Worm (Caenorhabditis elegans) whole organism, L1 larva: ENCODE data around the gene C49C8.8.

Experiments
- C04F5.9 ChIP-seq: sonication (generic microtip); optimal IDR thresholded peaks from 2 replicates; lab custom pipeline; 2016; ENCODE audit warnings: missing genetic modification characterization, missing compliant biosample characterization
- F16B12.6 ChIP-seq: fragments of 150-350 bp; optimal IDR thresholded peaks from 2 replicates; lab custom pipeline; 2014; ENCODE audit warnings: missing biosample characterization, missing genetic modification characterization
- Y116A8C.19 ChIP-seq: sonication (generic microtip); optimal IDR thresholded peaks from 2 replicates; lab custom pipeline; 2016; ENCODE audit warnings: missing compliant biosample characterization, missing genetic modification characterization, borderline replicate concordance
- aly-2 ChIP-seq: fragments of 150-350 bp; optimal IDR thresholded peaks from 2 replicates; lab custom pipeline; 2014; ENCODE audit warnings: missing biosample characterization, missing genetic modification characterization
- ama-1 ChIP-seq: fragments of 150-350 bp; optimal IDR thresholded peaks from 2 replicates; lab custom pipeline; 2014
- blmp-1 ChIP-seq: fragments of 150-350 bp; optimal IDR thresholded peaks from 2 replicates; lab custom pipeline; 2014; ENCODE audit warnings: missing biosample characterization, missing genetic modification characterization
- ceh-8 ChIP-seq: fragments of 200-800 bp; sonication (Bioruptor generic); optimal IDR thresholded peaks from 2 replicates; lab custom pipeline; 2018; ENCODE audit warnings: mild to moderate bottlenecking, missing genetic modification characterization, moderate library complexity, missing compliant biosample characterization
- ceh-82 ChIP-seq, 3 experiments: fragments of 150-350 bp in 1 of 3; sonication (generic microtip) in 2 of 3; optimal IDR thresholded peaks; 2 replicates each; lab custom pipeline; 2014 to 2017; ENCODE audit warnings: missing biosample characterization in 3 of 3, missing genetic modification characterization in 3 of 3
- ceh-88 ChIP-seq: fragments of 200-800 bp; sonication (Bioruptor generic); IDR thresholded peaks from 2 replicates; pipeline ENCODE4 v1.3.6; 2022; ENCODE audit warnings: missing genetic modification characterization, missing compliant biosample characterization
- ceh-90 ChIP-seq: sonication (generic microtip); optimal IDR thresholded peaks from 2 replicates; lab custom pipeline; 2016; ENCODE audit warnings: missing genetic modification characterization, missing compliant biosample characterization
- ces-1 ChIP-seq: fragments of 150-350 bp; optimal IDR thresholded peaks from 2 replicates; lab custom pipeline; 2014; ENCODE audit warnings: missing biosample characterization, missing genetic modification reagents, missing genetic modification characterization
- dsc-1 ChIP-seq: sonication (generic microtip); optimal IDR thresholded peaks from 2 replicates; lab custom pipeline; 2016; ENCODE audit warnings: mild to moderate bottlenecking, missing genetic modification characterization, missing compliant biosample characterization
- efl-1 ChIP-seq, 4 experiments: fragments of 150-350 bp; optimal IDR thresholded peaks in 3 of 4; peaks in 1 of 4; 1 replicate in 1 of 4; 2 replicates in 3 of 4; lab custom pipeline; 2014; ENCODE audit warnings: missing biosample characterization in 2 of 4, missing genetic modification characterization in 2 of 4, missing genetic modification reagents in 2 of 4
- efl-3 ChIP-seq: fragments of 200-800 bp; sonication (Bioruptor generic); optimal IDR thresholded peaks from 2 replicates; lab custom pipeline; 2018; ENCODE audit warnings: mild to moderate bottlenecking, missing genetic modification characterization, missing compliant biosample characterization
- egl-27 ChIP-seq, 2 experiments: fragments of 150-350 bp in 1 of 2; sonication (generic microtip); optimal IDR thresholded peaks; 3 replicates each; lab custom pipeline; 2017 to 2018; ENCODE audit warnings: missing biosample characterization in 2 of 2, missing genetic modification characterization in 2 of 2, missing genetic modification reagents in 2 of 2
- elt-2 ChIP-seq: sonication (generic microtip); optimal IDR thresholded peaks from 2 replicates; lab custom pipeline; 2016; ENCODE audit warnings: missing genetic modification characterization, mild to moderate bottlenecking, inconsistent platforms, missing compliant biosample characterization, missing genetic modification reagents
- elt-3 ChIP-seq, 6 experiments: fragments of 150-350 bp in 1 of 6; sonication (generic microtip); optimal IDR thresholded peaks; 2 replicates each; lab custom pipeline; 2017 to 2018; ENCODE audit warnings: missing biosample characterization in 6 of 6, missing genetic modification characterization in 6 of 6, inconsistent platforms in 1 of 6
- ets-5 ChIP-seq: fragments of 200-800 bp; sonication (Bioruptor generic); IDR thresholded peaks from 2 replicates; pipeline ENCODE4 v1.3.6; 2022; ENCODE audit warnings: missing genetic modification characterization, missing compliant biosample characterization
- fkh-10 ChIP-seq: sonication (generic microtip); optimal IDR thresholded peaks from 2 replicates; lab custom pipeline; 2017; ENCODE audit warnings: missing biosample characterization, missing genetic modification reagents, missing genetic modification characterization
- fkh-4 ChIP-seq: sonication (generic microtip); optimal IDR thresholded peaks from 2 replicates; lab custom pipeline; 2016; ENCODE audit warnings: missing compliant biosample characterization, missing genetic modification characterization, borderline replicate concordance
- fkh-8 ChIP-seq: sonication (generic microtip); optimal IDR thresholded peaks from 2 replicates; lab custom pipeline; 2016; ENCODE audit warnings: mild to moderate bottlenecking, missing genetic modification characterization, missing compliant biosample characterization
- fos-1 ChIP-seq: fragments of 150-350 bp; optimal IDR thresholded peaks from 2 replicates; lab custom pipeline; 2014; ENCODE audit warnings: missing biosample characterization, missing genetic modification characterization
- hlh-17 ChIP-seq: fragments of 200-800 bp; sonication (Bioruptor generic); optimal IDR thresholded peaks from 2 replicates; lab custom pipeline; 2018; ENCODE audit warnings: missing genetic modification characterization, mild to moderate bottlenecking, missing compliant biosample characterization, moderate library complexity, borderline replicate concordance
- hlh-4 ChIP-seq: sonication (generic microtip); optimal IDR thresholded peaks from 2 replicates; lab custom pipeline; 2016; ENCODE audit warnings: mild to moderate bottlenecking, missing genetic modification characterization, missing compliant biosample characterization
- irx-1 ChIP-seq: sonication (generic microtip); optimal IDR thresholded peaks from 2 replicates; lab custom pipeline; 2016; ENCODE audit warnings: missing genetic modification characterization, missing compliant biosample characterization
- lin-13 ChIP-seq: fragments of 150-350 bp; optimal IDR thresholded peaks from 2 replicates; lab custom pipeline; 2014; ENCODE audit warnings: missing biosample characterization, missing genetic modification reagents, missing genetic modification characterization
- lin-35 ChIP-seq, 2 experiments: fragments of 150-350 bp; optimal IDR thresholded peaks; 2 replicates each; lab custom pipeline; 2014; ENCODE audit warnings: missing biosample characterization in 2 of 2, missing genetic modification characterization in 2 of 2, missing genetic modification reagents in 2 of 2
- mef-2 ChIP-seq: fragments of 150-350 bp; optimal IDR thresholded peaks from 2 replicates; lab custom pipeline; 2014; ENCODE audit warnings: missing biosample characterization, missing genetic modification characterization
- mep-1 ChIP-seq: fragments of 150-350 bp; optimal IDR thresholded peaks from 2 replicates; lab custom pipeline; 2014; ENCODE audit warnings: missing biosample characterization, missing genetic modification characterization
- nhr-19 ChIP-seq: fragments of 200-800 bp; sonication (Bioruptor generic); conservative IDR thresholded peaks from 2 replicates; pipeline ENCODE4 v1.3.6; 2022; ENCODE audit warnings: missing genetic modification characterization, missing compliant biosample characterization
- nhr-20 ChIP-seq: sonication (generic microtip); optimal IDR thresholded peaks from 2 replicates; lab custom pipeline; 2016; ENCODE audit warnings: mild to moderate bottlenecking, missing genetic modification characterization, missing compliant biosample characterization
- nhr-237 ChIP-seq: fragments of 150-350 bp; optimal IDR thresholded peaks from 2 replicates; lab custom pipeline; 2014; ENCODE audit warnings: missing biosample characterization, missing genetic modification characterization
- nhr-28 ChIP-seq: fragments of 150-350 bp; optimal IDR thresholded peaks from 2 replicates; lab custom pipeline; 2014; ENCODE audit warnings: missing biosample characterization, missing genetic modification characterization
- nhr-47 ChIP-seq: sonication (generic microtip); optimal IDR thresholded peaks from 2 replicates; lab custom pipeline; 2016; ENCODE audit warnings: mild to moderate bottlenecking, missing genetic modification characterization, moderate library complexity, missing compliant biosample characterization
- nhr-71 ChIP-seq: sonication (generic microtip); optimal IDR thresholded peaks from 2 replicates; lab custom pipeline; 2016; ENCODE audit warnings: mild to moderate bottlenecking, missing genetic modification characterization, moderate library complexity, missing compliant biosample characterization
- nhr-77 ChIP-seq: fragments of 150-350 bp; optimal IDR thresholded peaks from 2 replicates; lab custom pipeline; 2014; ENCODE audit warnings: missing biosample characterization, missing genetic modification characterization
- nhr-84 ChIP-seq: sonication (generic microtip); optimal IDR thresholded peaks from 2 replicates; lab custom pipeline; 2017; ENCODE audit warnings: missing biosample characterization, missing genetic modification characterization
- pag-3 ChIP-seq: sonication (generic microtip); optimal IDR thresholded peaks from 2 replicates; lab custom pipeline; 2017; ENCODE audit warnings: missing genetic modification characterization, mild to moderate bottlenecking, missing compliant biosample characterization, antibody characterized with exemption, borderline replicate concordance; ENCODE audit not compliant: insufficient read depth
- pax-3 ChIP-seq: fragments of 200-800 bp; sonication (Bioruptor generic); optimal IDR thresholded peaks from 2 replicates; lab custom pipeline; 2018; ENCODE audit warnings: mild to moderate bottlenecking, missing genetic modification characterization, moderate library complexity, missing compliant biosample characterization
- pqm-1 ChIP-seq: sonication (generic microtip); optimal IDR thresholded peaks from 3 replicates; lab custom pipeline; 2017; ENCODE audit warnings: missing biosample characterization, missing genetic modification characterization
- rnt-1 ChIP-seq: sonication (generic microtip); optimal IDR thresholded peaks from 2 replicates; lab custom pipeline; 2016; ENCODE audit warnings: mild to moderate bottlenecking, missing genetic modification characterization, moderate library complexity, missing compliant biosample characterization
- snu-23 ChIP-seq: sonication (generic microtip); optimal IDR thresholded peaks from 2 replicates; lab custom pipeline; 2016; ENCODE audit warnings: missing genetic modification characterization, missing compliant biosample characterization
- sox-4 ChIP-seq: sonication (generic microtip); optimal IDR thresholded peaks from 2 replicates; lab custom pipeline; 2016; ENCODE audit warnings: missing genetic modification characterization, missing compliant biosample characterization
- sptf-1 ChIP-seq: fragments of 150-350 bp; optimal IDR thresholded peaks from 2 replicates; lab custom pipeline; 2014; ENCODE audit warnings: missing biosample characterization, missing genetic modification characterization
- tlp-1 ChIP-seq: fragments of 150-350 bp; optimal IDR thresholded peaks from 2 replicates; lab custom pipeline; 2014; ENCODE audit warnings: missing biosample characterization, missing genetic modification characterization
- unc-130 ChIP-seq: fragments of 150-350 bp; optimal IDR thresholded peaks from 2 replicates; lab custom pipeline; 2017; ENCODE audit warnings: missing biosample characterization, missing genetic modification characterization, inconsistent platforms
- unc-30 ChIP-seq: sonication (generic microtip); optimal IDR thresholded peaks from 2 replicates; lab custom pipeline; 2017; ENCODE audit warnings: missing biosample characterization, missing genetic modification characterization
- unc-86 ChIP-seq: sonication (generic microtip); optimal IDR thresholded peaks from 2 replicates; lab custom pipeline; 2016; ENCODE audit warnings: missing genetic modification characterization, missing compliant biosample characterization
- unc-98 ChIP-seq: fragments of 200-800 bp; sonication (Bioruptor generic); IDR thresholded peaks from 2 replicates; pipeline ENCODE4 v1.3.6; 2022; ENCODE audit warnings: missing genetic modification characterization, missing compliant biosample characterization
- xbp-1 ChIP-seq: sonication (generic microtip); optimal IDR thresholded peaks from 2 replicates; lab custom pipeline; 2016; ENCODE audit warnings: missing genetic modification characterization, missing compliant biosample characterization
- zip-4 ChIP-seq: fragments of 200-800 bp; sonication (Bioruptor generic); optimal IDR thresholded peaks from 2 replicates; lab custom pipeline; 2018; ENCODE audit warnings: mild to moderate bottlenecking, missing genetic modification characterization, moderate library complexity, missing compliant biosample characterization
- ztf-4 ChIP-seq: fragments of 150-350 bp; optimal IDR thresholded peaks from 2 replicates; lab custom pipeline; 2014; ENCODE audit warnings: missing biosample characterization, missing genetic modification characterization

The C49C8.8 gene

DNA sequence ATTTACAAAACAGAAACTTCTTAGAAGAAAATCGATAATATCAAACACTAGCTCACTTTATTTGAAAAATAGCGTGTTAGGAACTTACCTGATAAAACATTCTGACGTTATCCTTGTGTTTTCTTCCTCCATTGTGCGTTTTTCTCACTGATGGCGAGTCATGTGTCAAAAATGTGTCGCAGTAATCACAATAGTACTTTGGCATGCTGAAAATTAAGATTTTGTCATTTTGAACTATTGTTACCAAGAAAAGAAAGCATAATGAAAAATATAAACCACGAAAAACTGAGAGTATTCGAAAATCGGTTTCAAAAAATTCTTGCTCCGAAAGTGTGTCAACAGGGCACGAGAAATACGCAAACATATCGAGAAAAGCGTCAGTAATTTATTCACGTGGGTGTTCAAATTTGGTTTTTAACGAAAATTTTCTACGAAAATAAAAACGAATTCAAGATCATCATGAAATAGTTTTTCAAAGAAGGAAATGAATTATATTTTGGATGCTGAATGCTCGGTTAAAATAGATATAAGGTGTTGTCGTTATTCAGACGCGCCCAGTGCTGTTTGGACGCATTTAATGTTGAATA, 35.8 kb downstream of the C49C8.8 start, which contains the start of gene snrp-3 (continued):
- no peak for TF ChIP-seq Y116A8C.19 (tag; lab: Kevin White, UChicago)
- TF ChIP-seq mef-2 (tag; lab: Kevin White, UChicago) = no peak
- peak; percentile 87 for TF ChIP-seq fos-1 (tag; lab: Kevin White, UChicago)
- no peak for TF ChIP-seq nhr-237 (tag; lab: Kevin White, UChicago)
- peak; percentile 80 to 87 (median 81) for TF ChIP-seq ceh-82 (tag; optimal IDR thresholded peaks at IDR 0.05; lab: Kevin White, UChicago)
- peak; percentile 66 for TF ChIP-seq zip-4 (GFP tag; lab: Kevin White, UChicago)
- no peak for TF ChIP-seq unc-98 (GFP tag; lab: Robert Waterston, UW)
- peak; percentile 91 for TF ChIP-seq nhr-47 (tag; lab: Kevin White, UChicago)
- TF ChIP-seq xbp-1 (tag; lab: Kevin White, UChicago) = peak; percentile 85
- TF ChIP-seq mep-1 (tag; lab: Kevin White, UChicago) = peak; percentile 97
- peak; percentile 93 for TF ChIP-seq nhr-71 (tag; lab: Kevin White, UChicago)
- no peak for TF ChIP-seq fkh-4 (tag; lab: Kevin White, UChicago)
- TF ChIP-seq ztf-4 (tag; lab: Kevin White, UChicago) = peak; percentile 50
- TF ChIP-seq unc-86 (tag; lab: Kevin White, UChicago) = peak; percentile 82
- TF ChIP-seq nhr-28 (tag; lab: Kevin White, UChicago) = no peak
- no peak for TF ChIP-seq nhr-84
- TF ChIP-seq pax-3 = peak; percentile 44
- TF ChIP-seq ceh-90 (tag; lab: Kevin White, UChicago) = peak; percentile 7
- peak; percentile 67 for TF ChIP-seq ama-1 (lab: Kevin White, UChicago)
- TF ChIP-seq tlp-1 = no peak
- TF ChIP-seq irx-1 (tag; lab: Kevin White, UChicago) = peak; percentile 83
- peak; percentile 87 to 96 for TF ChIP-seq efl-1 (optimal IDR thresholded peaks at IDR 0.05; lab: Kevin White, UChicago)
- peak; percentile 95 to 100 for TF ChIP-seq efl-1 (GFP tag; optimal IDR thresholded peaks at IDR 0.05 in 1 of 2; lab: Kevin White, UChicago)
- TF ChIP-seq hlh-4 (tag; lab: Kevin White, UChicago) = no peak
- peak; percentile 75 for TF ChIP-seq ceh-8 (GFP tag; lab: Kevin White, UChicago)
- peak; percentile 86 for TF ChIP-seq aly-2 (tag; lab: Kevin White, UChicago)
- no peak for TF ChIP-seq pag-3 (tag; lab: Kevin White, UChicago)
- peak in 2 of 6 experiments; percentile 61 to 76 for TF ChIP-seq elt-3 (tag; optimal IDR thresholded peaks at IDR 0.05; lab: Kevin White, UChicago)
- TF ChIP-seq lin-35 (GFP tag; optimal IDR thresholded peaks at IDR 0.05; lab: Kevin White, UChicago) = peak; percentile 94 to 98
- peak; percentile 50 for TF ChIP-seq sox-4 (tag; lab: Kevin White, UChicago)
- peak; percentile 20 for TF ChIP-seq fkh-10 (GFP tag; lab: Kevin White, UChicago)
- peak; percentile 91 for TF ChIP-seq snu-23 (GFP tag; lab: Kevin White, UChicago)
- TF ChIP-seq hlh-17 (GFP tag; lab: Kevin White, UChicago) = no peak
- peak; percentile 84 for TF ChIP-seq dsc-1 (tag; lab: Kevin White, UChicago)
- peak in 1 of 2 experiments; percentile 9 for TF ChIP-seq egl-27 (tag; optimal IDR thresholded peaks at IDR 0.05; lab: Kevin White, UChicago)
- peak; percentile 67 for TF ChIP-seq fkh-8 (tag; lab: Kevin White, UChicago)
- TF ChIP-seq rnt-1 (tag; lab: Kevin White, UChicago) = peak; percentile 89
- TF ChIP-seq lin-13 (GFP tag; lab: Kevin White, UChicago) = peak; percentile 85
- TF ChIP-seq nhr-77 (tag; lab: Kevin White, UChicago) = peak; percentile 69
- TF ChIP-seq F16B12.6 = peak; percentile 76
- TF ChIP-seq elt-2 (tag; lab: Kevin White, UChicago) = peak; percentile 60
- no peak for TF ChIP-seq ets-5
- TF ChIP-seq C04F5.9 (tag; lab: Kevin White, UChicago) = peak; percentile 55
- TF ChIP-seq pqm-1 (tag; lab: Kevin White, UChicago) = no peak
- TF ChIP-seq nhr-19 (GFP tag; lab: Robert Waterston, UW) = peak; percentile 85
- peak; percentile 89 for TF ChIP-seq nhr-20
- peak; percentile 23 for TF ChIP-seq unc-130 (tag; lab: Kevin White, UChicago)
- no peak for TF ChIP-seq ces-1 (GFP tag; lab: Kevin White, UChicago)
- TF ChIP-seq sptf-1 (tag; lab: Kevin White, UChicago) = no peak
- no peak for TF ChIP-seq unc-30
- no peak for TF ChIP-seq efl-3 (GFP tag; lab: Kevin White, UChicago)
- peak; percentile 68 for TF ChIP-seq blmp-1
- no peak for TF ChIP-seq ceh-88 (GFP tag; lab: Robert Waterston, UW)
